Fruit fly (Drosophila melanogaster): ENCODE results near the gene CG34007.

CG34007 gene

DNA sequence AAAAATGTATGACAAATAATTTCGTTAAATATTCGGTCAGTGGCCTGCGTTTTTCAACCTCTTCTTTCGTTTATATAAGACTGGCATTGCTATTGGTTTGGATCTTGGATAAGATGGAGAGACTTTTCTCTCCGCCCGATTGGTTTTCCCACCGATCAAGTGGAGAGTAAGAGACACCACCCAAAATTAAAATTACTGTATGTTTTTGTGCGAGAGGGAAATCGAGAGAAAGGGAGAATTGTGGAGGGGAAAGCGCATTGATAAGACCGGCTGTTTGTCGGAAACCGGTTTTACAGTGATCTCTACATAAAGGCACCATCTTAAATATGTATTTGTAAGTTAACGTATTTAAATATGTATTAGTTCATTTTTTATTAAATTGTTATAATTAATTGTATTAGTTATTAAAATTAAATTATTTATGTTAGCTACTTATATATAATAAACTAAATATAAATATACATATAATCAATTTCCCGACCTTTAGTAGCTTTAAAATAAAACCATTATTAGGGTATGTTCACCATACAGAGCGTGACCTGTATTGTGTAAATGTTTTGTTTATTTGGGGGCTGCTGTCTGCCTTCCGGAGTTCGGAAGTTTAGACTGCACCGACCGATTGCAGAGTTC, at the start of gene CG34007 (continued):
- TF ChIP-seq Vsx1 (GFP tag; optimal IDR thresholded peaks at IDR 0.05): peak; percentile 70
- no peak for TF ChIP-seq CG12071 (GFP tag; optimal IDR thresholded peaks at IDR 0.05)
- TF ChIP-seq Opbp (GFP tag; IDR thresholded peaks at IDR 0.05; ENCODE audit: partially characterized antibody): peak; percentile 35; the same call in 1 of the 3 replicates
- peak; percentile 60 for TF ChIP-seq Nf-YA (GFP tag; IDR thresholded peaks at IDR 0.05)
- TF ChIP-seq Med (GFP tag): no peak
- TF ChIP-seq CG13775 (GFP tag; optimal IDR thresholded peaks at IDR 0.05): peak; percentile 75
- TF ChIP-seq CG17186 (GFP tag; optimal IDR thresholded peaks at IDR 0.05): no peak
- peak; percentile 17 for TF ChIP-seq Lhr (GFP tag; optimal IDR thresholded peaks at IDR 0.05)
- TF ChIP-seq CG7987 (GFP tag; optimal IDR thresholded peaks at IDR 0.05): no peak
- no peak for TF ChIP-seq CG1647 (GFP tag; optimal IDR thresholded peaks at IDR 0.05)
- peak; percentile 93 for TF ChIP-seq CG14710 (tag; optimal IDR thresholded peaks at IDR 0.05)
- TF ChIP-seq CG4328 (GFP tag; optimal IDR thresholded peaks at IDR 0.05): peak; percentile 63
- peak; percentile 96 for TF ChIP-seq CG18262 (tag; optimal IDR thresholded peaks at IDR 0.05)
- peak; percentile 78 for TF ChIP-seq zfh1 (GFP tag; IDR thresholded peaks at IDR 0.05)
- no peak for TF ChIP-seq CG14860 (GFP tag; IDR thresholded peaks at IDR 0.05; ENCODE audit: partially characterized antibody)
- TF ChIP-seq salm (tag; optimal IDR thresholded peaks at IDR 0.05): peak; percentile 80
- TF ChIP-seq CG12391 (tag; optimal IDR thresholded peaks at IDR 0.05): peak; percentile 94
- no peak for TF ChIP-seq schlank (tag; optimal IDR thresholded peaks at IDR 0.05)
- no peak for TF ChIP-seq CrebB (tag; optimal IDR thresholded peaks at IDR 0.05)
- peak; percentile 33 for TF ChIP-seq CG8281 (tag; optimal IDR thresholded peaks at IDR 0.05)
- no peak for TF ChIP-seq en (GFP tag; optimal IDR thresholded peaks at IDR 0.05)
- TF ChIP-seq fu2 (GFP tag; optimal IDR thresholded peaks at IDR 0.05): no peak
- TF ChIP-seq CG12104 (GFP tag; optimal IDR thresholded peaks at IDR 0.05): peak; percentile 78
- peak; percentile 75 for TF ChIP-seq Asciz (GFP tag; optimal IDR thresholded peaks at IDR 0.05)
- TF ChIP-seq CG11723 (GFP tag; optimal IDR thresholded peaks at IDR 0.05): peak; percentile 73
- peak; percentile 72 for TF ChIP-seq CG1602 (GFP tag; optimal IDR thresholded peaks at IDR 0.05)
- peak; percentile 36 for TF ChIP-seq CG12219 (GFP tag; optimal IDR thresholded peaks at IDR 0.05)
- TF ChIP-seq CG8089 (GFP tag; optimal IDR thresholded peaks at IDR 0.05): no peak
- TF ChIP-seq CG3726 (GFP tag; IDR thresholded peaks at IDR 0.05): no peak
- TF ChIP-seq CG10147 (GFP tag; optimal IDR thresholded peaks at IDR 0.05): peak; percentile 72
- peak; percentile 76 for TF ChIP-seq CG1529 (GFP tag; optimal IDR thresholded peaks at IDR 0.05)
- peak; percentile 34 for TF ChIP-seq CG1603 (tag; optimal IDR thresholded peaks at IDR 0.05)
- TF ChIP-seq CG3281 (GFP tag; optimal IDR thresholded peaks at IDR 0.05): peak; percentile 27
- TF ChIP-seq pnt (GFP tag; optimal IDR thresholded peaks at IDR 0.05): no peak
- TF ChIP-seq hb (GFP tag; IDR thresholded peaks at IDR 0.05; ENCODE audit: partially characterized antibody): no peak
- TF ChIP-seq CG5180 (GFP tag; optimal IDR thresholded peaks at IDR 0.05): peak; percentile 22
- peak; percentile 29; the same call in 1 of the 3 replicates for TF ChIP-seq B-H1 (GFP tag; IDR thresholded peaks at IDR 0.05)
- TF ChIP-seq CG9817 (tag; optimal IDR thresholded peaks at IDR 0.05): peak; percentile 63
- TF ChIP-seq Awh (GFP tag; IDR thresholded peaks at IDR 0.05): peak; percentile 68
- no peak for TF ChIP-seq lov (optimal IDR thresholded peaks at IDR 0.05)
- TF ChIP-seq lov (GFP tag; IDR thresholded peaks at IDR 0.05): 0 out of 3 replicates have a peak, but pooled peaks have one; percentile 49
- TF ChIP-seq CG13424 (tag; optimal IDR thresholded peaks at IDR 0.05): peak; percentile 92
- no peak for TF ChIP-seq jing (GFP tag; optimal IDR thresholded peaks at IDR 0.05)
- TF ChIP-seq nerfin-1 (tag; optimal IDR thresholded peaks at IDR 0.05): peak; percentile 85
- TF ChIP-seq CTCF (GFP tag; optimal IDR thresholded peaks at IDR 0.05): peak; percentile 69
- no peak for TF ChIP-seq pfk (GFP tag; optimal IDR thresholded peaks at IDR 0.05)
- no peak for TF ChIP-seq Dip2 (GFP tag; IDR thresholded peaks at IDR 0.05)
- TF ChIP-seq CG12299 (tag; optimal IDR thresholded peaks at IDR 0.05): peak; percentile 75
- TF ChIP-seq CG3995 (GFP tag; optimal IDR thresholded peaks at IDR 0.05): no peak
- peak; percentile 77 for TF ChIP-seq az2 (GFP tag; optimal IDR thresholded peaks at IDR 0.05)

Measured in whole organism, embryonic.